Worm (Caenorhabditis elegans) whole organism, L3 larva: ENCODE measurements around the gene K12H6.12.

Source experiments
- R02D3.7 ChIP-seq: fragments of 150-350 bp; optimal IDR thresholded peaks from 2 replicates; lab custom pipeline; 2014; ENCODE audit warnings: missing biosample characterization, missing genetic modification characterization
- ZK546.5 ChIP-seq: sonication (generic microtip); optimal IDR thresholded peaks from 2 replicates; lab custom pipeline; 2017; ENCODE audit warnings: missing biosample characterization, missing genetic modification characterization
- aly-2 ChIP-seq: fragments of 150-350 bp; optimal IDR thresholded peaks from 2 replicates; lab custom pipeline; 2014; ENCODE audit warnings: missing biosample characterization, missing genetic modification characterization
- ama-1 ChIP-seq: fragments of 150-350 bp; optimal IDR thresholded peaks from 2 replicates; lab custom pipeline; 2018
- ceh-16 ChIP-seq: sonication (generic microtip); optimal IDR thresholded peaks from 2 replicates; lab custom pipeline; 2017; ENCODE audit warnings: missing biosample characterization, missing genetic modification characterization
- ceh-28 ChIP-seq: fragments of 150-350 bp; optimal IDR thresholded peaks from 2 replicates; lab custom pipeline; 2014; ENCODE audit warnings: missing biosample characterization, missing genetic modification reagents, missing genetic modification characterization
- ceh-9 ChIP-seq: sonication (generic microtip); optimal IDR thresholded peaks from 2 replicates; lab custom pipeline; 2018; ENCODE audit warnings: missing biosample characterization, missing genetic modification characterization
- egl-5 ChIP-seq: fragments of 150-350 bp; optimal IDR thresholded peaks from 2 replicates; lab custom pipeline; 2017; ENCODE audit warnings: missing biosample characterization, missing genetic modification reagents, missing genetic modification characterization, inconsistent platforms
- elt-3 ChIP-seq, 3 experiments: fragments of 150-350 bp in 1 of 3; sonication (generic microtip) in 2 of 3; optimal IDR thresholded peaks; 2 replicates in 2 of 3; 4 replicates in 1 of 3; lab custom pipeline; 2014 to 2017; ENCODE audit warnings: missing biosample characterization in 3 of 3, missing genetic modification characterization in 3 of 3
- eor-1 ChIP-seq, 2 experiments: fragments of 150-350 bp; optimal IDR thresholded peaks; 2 replicates each; lab custom pipeline; 2014 to 2018; ENCODE audit warnings: missing biosample characterization in 2 of 2, missing genetic modification characterization in 2 of 2
- fkh-10 ChIP-seq: sonication (generic microtip); optimal IDR thresholded peaks from 2 replicates; lab custom pipeline; 2017; ENCODE audit warnings: missing biosample characterization, missing genetic modification reagents, missing genetic modification characterization
- fkh-2 ChIP-seq: fragments of 150-350 bp; optimal IDR thresholded peaks from 2 replicates; lab custom pipeline; 2014; ENCODE audit warnings: missing biosample characterization, missing genetic modification reagents, missing genetic modification characterization
- hmg-11 ChIP-seq: sonication (generic microtip); optimal IDR thresholded peaks from 2 replicates; lab custom pipeline; 2016; ENCODE audit warnings: missing genetic modification characterization, missing compliant biosample characterization
- jun-1 ChIP-seq: fragments of 150-350 bp; optimal IDR thresholded peaks from 2 replicates; lab custom pipeline; 2014; ENCODE audit warnings: missing biosample characterization, missing genetic modification reagents, missing genetic modification characterization
- lin-15B ChIP-seq: fragments of 150-350 bp; optimal IDR thresholded peaks from 2 replicates; lab custom pipeline; 2014; ENCODE audit warnings: missing biosample characterization, missing genetic modification characterization
- lsy-12 ChIP-seq: sonication (generic microtip); optimal IDR thresholded peaks from 2 replicates; lab custom pipeline; 2016; ENCODE audit warnings: mild to moderate bottlenecking, missing genetic modification characterization, missing compliant biosample characterization
- nhr-11 ChIP-seq: fragments of 150-350 bp; optimal IDR thresholded peaks from 2 replicates; lab custom pipeline; 2014; ENCODE audit warnings: missing biosample characterization, missing genetic modification characterization
- nhr-12 ChIP-seq: fragments of 150-350 bp; optimal IDR thresholded peaks from 2 replicates; lab custom pipeline; 2014; ENCODE audit warnings: missing biosample characterization, missing genetic modification characterization
- nhr-23 ChIP-seq: fragments of 150-350 bp; optimal IDR thresholded peaks from 2 replicates; lab custom pipeline; 2014; ENCODE audit warnings: missing biosample characterization, missing genetic modification reagents, missing genetic modification characterization
- nhr-237 ChIP-seq: fragments of 150-350 bp; optimal IDR thresholded peaks from 2 replicates; lab custom pipeline; 2014; ENCODE audit warnings: missing biosample characterization, missing genetic modification characterization
- nhr-25 ChIP-seq: sonication (generic microtip); optimal IDR thresholded peaks from 2 replicates; lab custom pipeline; 2017; ENCODE audit warnings: missing biosample characterization, missing genetic modification characterization
- nhr-28 ChIP-seq: fragments of 150-350 bp; optimal IDR thresholded peaks from 2 replicates; lab custom pipeline; 2014; ENCODE audit warnings: missing biosample characterization, missing genetic modification characterization
- nhr-77 ChIP-seq: fragments of 150-350 bp; optimal IDR thresholded peaks from 2 replicates; lab custom pipeline; 2014; ENCODE audit warnings: missing biosample characterization, missing genetic modification characterization
- pha-4 ChIP-seq: fragments of 150-350 bp; optimal IDR thresholded peaks from 2 replicates; lab custom pipeline; 2014; ENCODE audit warnings: missing biosample characterization, missing genetic modification reagents, missing genetic modification characterization
- pqm-1 ChIP-seq: fragments of 150-350 bp; optimal IDR thresholded peaks from 2 replicates; lab custom pipeline; 2017; ENCODE audit warnings: missing biosample characterization, missing genetic modification characterization, inconsistent platforms
- sea-2 ChIP-seq: fragments of 150-350 bp; sonication (generic microtip); optimal IDR thresholded peaks from 4 replicates; lab custom pipeline; 2014; ENCODE audit warnings: missing biosample characterization, missing genetic modification reagents, missing genetic modification characterization
- skn-1 ChIP-seq: fragments of 150-350 bp; optimal IDR thresholded peaks from 2 replicates; lab custom pipeline; 2014; ENCODE audit warnings: missing biosample characterization, missing genetic modification characterization
- snpc-4 ChIP-seq: fragments of 150-350 bp; optimal IDR thresholded peaks from 2 replicates; lab custom pipeline; 2014; ENCODE audit warnings: missing biosample characterization, missing genetic modification characterization
- tbx-2 ChIP-seq: sonication (generic microtip); optimal IDR thresholded peaks from 2 replicates; lab custom pipeline; 2016; ENCODE audit warnings: mild to moderate bottlenecking, missing genetic modification characterization, missing compliant biosample characterization
- unc-39 ChIP-seq: sonication (generic microtip); optimal IDR thresholded peaks from 4 replicates; lab custom pipeline; 2017; ENCODE audit warnings: missing biosample characterization, missing genetic modification characterization
- zag-1 ChIP-seq: fragments of 150-350 bp; optimal IDR thresholded peaks from 2 replicates; lab custom pipeline; 2014; ENCODE audit warnings: missing biosample characterization, missing genetic modification characterization
- ztf-11 ChIP-seq: fragments of 150-350 bp; optimal IDR thresholded peaks from 2 replicates; lab custom pipeline; 2014; ENCODE audit warnings: missing biosample characterization, missing genetic modification characterization
- ztf-4 ChIP-seq: fragments of 150-350 bp; optimal IDR thresholded peaks from 2 replicates; lab custom pipeline; 2014; ENCODE audit warnings: missing biosample characterization, missing genetic modification characterization

Gene K12H6.12

ce11 chrII:2815444-2815843 lies 7.5 kb downstream of the K12H6.12 start, which contains the start of gene K12H6.2:
Gene K12H6.2 (minus strand): TSS chrII:2815544.
- TF ChIP-seq nhr-237 (tag; lab: Kevin White, UChicago) (no peak), zag-1 (no peak), fkh-2 (tag; lab: Kevin White, UChicago) (no peak), lsy-12 (no peak), nhr-23 (tag; lab: Kevin White, UChicago) (no peak), egl-5 (tag; lab: Kevin White, UChicago) (no peak), fkh-10 (GFP tag; lab: Kevin White, UChicago) (no peak), lin-15B (tag; lab: Kevin White, UChicago) (no peak), aly-2 (tag; lab: Kevin White, UChicago) (no peak), R02D3.7 (tag; lab: Kevin White, UChicago) (no peak), tbx-2 (tag; lab: Kevin White, UChicago) (no peak), nhr-12 (tag; lab: Kevin White, UChicago) (no peak), ceh-9 (tag; lab: Kevin White, UChicago) (no peak), elt-3 (tag; optimal IDR thresholded peaks at IDR 0.05; lab: Kevin White, UChicago) (no peak), ztf-4 (tag; lab: Kevin White, UChicago) (no peak)

DNA sequence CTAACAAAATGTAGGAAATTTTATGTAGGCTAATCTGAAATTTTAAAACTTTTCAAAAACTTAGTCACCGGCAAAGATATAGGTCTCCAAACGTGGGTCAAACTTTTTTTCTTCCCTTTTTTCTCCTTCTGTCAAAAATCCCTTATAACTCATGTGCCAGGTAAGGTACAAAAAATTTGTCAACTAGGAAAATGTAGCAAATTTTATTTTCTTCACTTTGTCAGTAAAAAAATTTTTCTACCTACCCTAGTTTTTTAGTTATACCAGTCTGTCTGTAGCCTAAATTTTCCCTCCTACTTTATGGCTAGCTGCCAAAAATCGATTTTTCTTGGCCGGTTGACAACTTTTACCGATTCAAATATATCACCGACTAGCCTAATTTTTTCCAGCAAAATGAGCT lies 8.7 kb downstream of the K12H6.12 start, which contains the start of gene set-13:
Gene set-13, plus strand, starts transcription at position 301 of the 400 bp plus-strand sequence.
- TF ChIP-seq ama-1 (lab: Kevin White, UChicago) (no peak), tbx-2 (tag; lab: Kevin White, UChicago) (no peak), aly-2 (tag; lab: Kevin White, UChicago) (no peak), nhr-28 (tag; lab: Kevin White, UChicago) (no peak)

ce11 chrII:2822435-2822920 lies 14.5 kb downstream of the K12H6.12 start, which contains the start of the genes fut-4 and K12H6.10:
Gene fut-4 (minus strand): TSS chrII:2822535.
Gene K12H6.10 (plus strand): TSS chrII:2822870.
- TF ChIP-seq jun-1 (tag; lab: Kevin White, UChicago): no peak
- TF ChIP-seq ceh-28: no peak
- TF ChIP-seq sea-2: no peak
- TF ChIP-seq ztf-11: no peak
- no peak for TF ChIP-seq nhr-11 (tag; lab: Kevin White, UChicago)
- no peak for TF ChIP-seq zag-1
- TF ChIP-seq nhr-77 (tag; lab: Kevin White, UChicago): no peak
- no peak for TF ChIP-seq ceh-16 (tag; lab: Kevin White, UChicago)
- no peak for TF ChIP-seq fkh-10 (GFP tag; lab: Kevin White, UChicago)
- no peak for TF ChIP-seq eor-1 (tag; optimal IDR thresholded peaks at IDR 0.05; lab: Kevin White, UChicago)
- TF ChIP-seq nhr-25 (tag; lab: Kevin White, UChicago): no peak
- TF ChIP-seq nhr-12 (tag; lab: Kevin White, UChicago): no peak
- no peak for TF ChIP-seq pqm-1 (tag; lab: Kevin White, UChicago)
- no peak for TF ChIP-seq pha-4 (tag; lab: Kevin White, UChicago)
- TF ChIP-seq elt-3 (tag; optimal IDR thresholded peaks at IDR 0.05; lab: Kevin White, UChicago): no peak
- TF ChIP-seq lsy-12: no peak

ce11 chrII:2824169-2824568 lies 16.2 kb downstream of the K12H6.12 start, which contains the start of the genes K12H6.4 and K12H6.9:
Gene K12H6.4 (minus strand): TSS chrII:2824269.
Gene K12H6.9 (plus strand): TSS chrII:2824404.
- no peak for TF ChIP-seq nhr-28 (tag; lab: Kevin White, UChicago)
- TF ChIP-seq jun-1 (tag; lab: Kevin White, UChicago): no peak

ce11 chrII:2826073-2826472 lies 18.1 kb downstream of the K12H6.12 start, which contains the start of gene K12H6.5:
Gene K12H6.5 (minus strand): TSS chrII:2826173.
- no peak for TF ChIP-seq ztf-4 (tag; lab: Kevin White, UChicago)

DNA sequence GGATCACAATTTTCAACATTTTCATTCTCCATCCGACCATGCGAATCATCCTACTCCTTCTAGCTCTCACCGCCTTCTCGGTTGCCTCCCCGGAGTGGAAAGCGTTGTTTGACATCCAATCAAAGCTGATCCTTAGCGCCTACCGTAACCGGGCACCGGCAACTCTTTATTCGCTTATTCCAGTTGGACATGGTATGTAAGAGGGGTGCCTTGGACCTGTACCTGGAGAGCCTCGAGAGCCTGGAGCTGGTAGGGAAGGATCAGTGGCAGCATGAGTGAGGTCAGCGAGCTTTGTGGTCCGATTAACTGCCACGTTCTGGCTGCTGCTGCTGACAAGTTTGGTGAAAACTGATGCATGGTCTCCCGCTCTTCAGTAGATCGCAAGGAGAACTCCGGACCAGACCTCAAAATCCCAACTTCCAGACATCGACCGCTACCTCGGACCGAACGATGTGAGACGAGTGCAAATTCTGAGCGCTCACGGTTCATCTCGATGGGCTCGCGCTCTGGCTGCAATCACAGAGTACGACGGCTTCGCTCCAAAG lies 20.0 kb downstream of the K12H6.12 start, which contains the start of gene K12H6.8:
Gene K12H6.8, plus strand, starts transcription at position 38 of the 545 bp plus-strand sequence.
- TF ChIP-seq ZK546.5 (tag; lab: Kevin White, UChicago): no peak
- TF ChIP-seq fkh-10 (GFP tag; lab: Kevin White, UChicago): no peak
- TF ChIP-seq skn-1: no peak
- TF ChIP-seq unc-39 (tag; lab: Kevin White, UChicago): no peak
- no peak for TF ChIP-seq nhr-237 (tag; lab: Kevin White, UChicago)
- no peak for TF ChIP-seq hmg-11
- no peak for TF ChIP-seq snpc-4 (tag; lab: Kevin White, UChicago)
- TF ChIP-seq pha-4 (tag; lab: Kevin White, UChicago): no peak
- TF ChIP-seq ceh-28: no peak
- TF ChIP-seq, all 47 proteins: peak for 0
